Worm (Caenorhabditis elegans) whole organism, L4/young adult: ENCODE data around the gene tnc-2.

Experiments
- W03F9.2 ChIP-seq: fragments of 150-350 bp; optimal IDR thresholded peaks from 2 replicates; lab custom pipeline; 2014; ENCODE audit warnings: missing biosample characterization, missing genetic modification characterization
- him-1 ChIP-seq: sonication (generic microtip); optimal IDR thresholded peaks from 2 replicates; lab custom pipeline; 2016; ENCODE audit warnings: missing genotype, missing genetic modification reagents, missing genetic modification characterization, missing compliant biosample characterization

DNA sequence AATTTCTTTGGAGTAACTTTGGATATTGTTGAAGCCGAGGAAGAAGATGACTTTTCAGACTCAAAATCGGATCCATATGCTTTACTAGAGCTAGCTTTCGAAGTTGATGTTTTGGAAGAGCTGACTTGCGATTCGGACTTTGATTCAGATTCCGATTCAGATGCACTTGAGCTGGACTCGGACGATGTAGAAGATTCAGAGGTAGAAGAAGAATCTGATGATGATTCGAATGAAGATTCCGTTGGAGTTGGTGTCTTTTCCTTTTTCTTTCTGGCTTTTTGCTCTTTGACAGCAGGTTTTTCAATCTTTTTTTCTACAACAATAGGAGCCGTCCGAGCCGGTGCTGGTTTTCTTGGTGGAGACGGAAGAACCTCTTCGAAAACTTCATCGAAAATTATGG is 41.3 kb downstream of the tnc-2 start:
- no peak for TF ChIP-seq W03F9.2 (tag; lab: Kevin White, UChicago)
- no peak for TF ChIP-seq him-1 (tag; lab: Kevin White, UChicago)
